Fruit fly (Drosophila melanogaster) Kc167 (cell line): ENCODE data around the gene Abi.

Source experiments
- Myc ChIP-seq: fragments of >200 bp; optimal IDR thresholded peaks from 2 replicates; lab custom pipeline; 2017; ENCODE audit warnings: missing external identifiers
- Sin3A ChIP-seq: fragments of >200 bp; optimal IDR thresholded peaks from 2 replicates; lab custom pipeline; 2018; ENCODE audit warnings: missing external identifiers
- h ChIP-seq: fragments of >200 bp; optimal IDR thresholded peaks from 3 replicates; lab custom pipeline; 2018; ENCODE audit warnings: missing external identifiers
- insv ChIP-seq: fragments of >200 bp; optimal IDR thresholded peaks from 3 replicates; lab custom pipeline; 2018; ENCODE audit warnings: missing external identifiers
- psq ChIP-seq: fragments of >200 bp; optimal IDR thresholded peaks from 2 replicates; lab custom pipeline; 2017; ENCODE audit warnings: missing external identifiers
- ttk ChIP-seq: sonication (Bioruptor generic); optimal IDR thresholded peaks from 2 replicates; lab custom pipeline; 2017; ENCODE audit warnings: missing external identifiers

The Abi gene

dm6 chr3R:14095428-14095827 is 26.8 kb downstream of the Abi start:
- no peak for TF ChIP-seq insv (lab: Kevin White, UChicago)
- no peak for TF ChIP-seq psq (lab: Kevin White, UChicago)
- no peak for TF ChIP-seq ttk (lab: Kevin White, UChicago)
- TF ChIP-seq h (lab: Kevin White, UChicago): no peak
- no peak for TF ChIP-seq Myc (lab: Kevin White, UChicago)
- no peak for TF ChIP-seq Sin3A (lab: Kevin White, UChicago)

DNA sequence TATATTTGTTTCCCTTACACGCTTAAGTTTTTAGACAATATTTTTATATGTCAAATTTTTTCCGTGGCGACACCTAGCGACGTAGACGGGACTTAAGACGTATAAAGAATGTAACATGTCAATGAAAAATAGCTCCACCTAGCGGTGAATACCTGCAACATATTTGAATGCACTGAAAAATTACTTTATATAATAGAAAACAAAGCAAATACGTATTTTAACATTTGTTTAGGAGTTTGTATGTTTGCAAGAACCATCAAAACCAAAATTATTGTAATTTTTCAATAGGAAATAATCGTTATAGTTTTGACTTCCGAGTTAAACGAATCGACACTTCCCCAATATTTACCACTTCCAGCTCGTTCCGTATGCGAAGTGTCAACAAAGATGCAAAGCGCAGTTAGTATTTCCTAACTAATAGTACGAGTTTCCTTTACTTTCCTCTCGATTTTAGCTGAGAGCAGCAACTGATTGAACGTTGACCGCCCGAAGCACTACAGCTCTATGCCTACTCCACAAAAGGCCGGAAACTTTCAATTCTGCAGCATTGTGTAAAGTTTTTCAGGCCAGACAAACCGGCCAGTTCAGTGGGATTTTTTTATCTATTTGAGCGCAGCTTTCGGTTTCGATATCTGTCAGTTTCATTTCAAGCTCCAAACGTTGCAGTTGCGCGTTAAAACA is 33.2 kb downstream of the Abi start, which contains the start of gene Npc2b:
Gene Npc2b, plus strand, starts transcription at position 631 of the 681 bp plus-strand sequence.
- TF ChIP-seq Sin3A (lab: Kevin White, UChicago) (no peak), Myc (lab: Kevin White, UChicago) (no peak), insv (lab: Kevin White, UChicago) (no peak), h (lab: Kevin White, UChicago) (no peak), ttk (lab: Kevin White, UChicago) (no peak), psq (lab: Kevin White, UChicago) (no peak)

- TF ChIP-seq psq (lab: Kevin White, UChicago): no peak
- TF ChIP-seq ttk (lab: Kevin White, UChicago): no peak
- TF ChIP-seq Sin3A (lab: Kevin White, UChicago): no peak
- no peak for TF ChIP-seq Myc (lab: Kevin White, UChicago)
- TF ChIP-seq h (lab: Kevin White, UChicago): no peak
- no peak for TF ChIP-seq insv (lab: Kevin White, UChicago)
Measured at dm6 chr3R:14088157-14088556, 34.1 kb downstream of the Abi start.

- TF ChIP-seq ttk (lab: Kevin White, UChicago) (no peak), h (lab: Kevin White, UChicago) (no peak), psq (lab: Kevin White, UChicago) (no peak)
Measured at dm6 chr3R:14085555-14085954, 36.7 kb downstream of the Abi start.

DNA sequence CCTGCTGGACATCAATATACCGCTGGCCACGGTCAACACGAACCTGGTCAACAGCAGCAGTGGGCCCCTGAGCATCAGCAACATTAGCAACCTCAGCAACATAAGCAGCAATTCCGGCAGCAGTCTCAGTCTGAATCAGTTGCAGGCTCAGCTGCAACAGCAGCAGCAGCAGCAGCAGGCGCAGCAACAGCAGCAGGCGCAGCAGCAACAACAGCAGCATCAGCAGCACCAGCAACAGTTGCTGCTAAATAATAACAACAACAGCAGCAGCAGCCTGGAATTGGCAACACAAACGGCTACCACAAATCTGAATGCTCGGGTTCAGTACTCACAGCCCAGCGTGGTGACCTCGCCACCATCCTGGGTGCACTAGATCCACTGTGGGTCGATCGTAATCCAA is 40.7 kb downstream of the Abi start:
- no peak for TF ChIP-seq psq (lab: Kevin White, UChicago)
- TF ChIP-seq h (lab: Kevin White, UChicago): no peak
- no peak for TF ChIP-seq insv (lab: Kevin White, UChicago)
- no peak for TF ChIP-seq Sin3A (lab: Kevin White, UChicago)
- no peak for TF ChIP-seq Myc (lab: Kevin White, UChicago)
- TF ChIP-seq ttk (lab: Kevin White, UChicago): no peak

- no peak for TF ChIP-seq Myc (lab: Kevin White, UChicago)
- no peak for TF ChIP-seq insv (lab: Kevin White, UChicago)
- no peak for TF ChIP-seq ttk (lab: Kevin White, UChicago)
- TF ChIP-seq psq (lab: Kevin White, UChicago): no peak
- TF ChIP-seq Sin3A (lab: Kevin White, UChicago): no peak
- no peak for TF ChIP-seq h (lab: Kevin White, UChicago)
Measured at dm6 chr3R:14077026-14077425, 45.2 kb downstream of the Abi start.

- TF ChIP-seq Sin3A (lab: Kevin White, UChicago) (no peak), Myc (lab: Kevin White, UChicago) (no peak), h (lab: Kevin White, UChicago) (no peak), ttk (lab: Kevin White, UChicago) (no peak), insv (lab: Kevin White, UChicago) (no peak), psq (lab: Kevin White, UChicago) (no peak)
Measured at dm6 chr3R:14070664-14071063, 51.6 kb downstream of the Abi start.

dm6 chr3R:14070096-14070495 is 52.1 kb downstream of the Abi start:
- TF ChIP-seq h (lab: Kevin White, UChicago): no peak
- TF ChIP-seq insv (lab: Kevin White, UChicago): no peak
- no peak for TF ChIP-seq psq (lab: Kevin White, UChicago)
- no peak for TF ChIP-seq Sin3A (lab: Kevin White, UChicago)
- TF ChIP-seq ttk (lab: Kevin White, UChicago): no peak
- no peak for TF ChIP-seq Myc (lab: Kevin White, UChicago)
